Fruit fly (Drosophila melanogaster): ENCODE results near the gene mew.

Gene mew

DNA sequence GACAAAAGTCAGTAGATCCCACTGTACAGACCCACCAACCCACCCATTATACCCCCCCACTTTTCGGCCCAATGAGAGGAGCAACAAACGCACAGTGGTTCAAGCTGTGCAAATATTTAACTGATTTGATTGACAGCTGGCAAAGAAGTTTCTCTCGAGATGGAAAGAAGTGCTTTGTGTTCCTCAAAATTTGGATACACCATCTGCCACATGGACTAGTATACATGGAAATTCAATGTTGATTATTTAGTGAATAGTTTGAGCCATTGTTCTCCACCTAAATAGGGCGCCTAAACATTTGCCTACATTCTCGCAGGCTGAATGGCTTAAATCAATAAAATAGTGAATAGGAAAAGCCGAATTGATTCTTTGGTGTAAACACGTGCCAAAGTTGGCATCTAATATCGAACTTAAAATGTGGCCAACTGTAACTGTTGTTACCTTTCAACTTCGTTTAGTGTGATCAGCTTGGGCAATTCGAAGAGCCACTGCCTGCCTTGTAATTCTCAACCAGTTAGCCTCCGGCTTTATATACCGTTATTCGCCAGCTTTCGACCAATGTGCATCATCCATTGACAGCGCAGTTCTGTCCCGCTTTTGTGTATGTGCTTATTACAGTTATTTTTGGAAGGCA is 23.1 kb upstream of the mew start (continued):
- TF ChIP-seq Dll (GFP tag; IDR thresholded peaks at IDR 0.05; ENCODE audit: partially characterized antibody) (no peak), CG18262 (tag; optimal IDR thresholded peaks at IDR 0.05) (no peak), Hr78 (GFP tag; optimal IDR thresholded peaks at IDR 0.05) (no peak), gro (GFP tag; optimal IDR thresholded peaks at IDR 0.05) (no peak), hkb (optimal IDR thresholded peaks at IDR 0.05) (no peak), hkb (GFP tag; IDR thresholded peaks at IDR 0.05) (no peak), CG12659 (GFP tag; optimal IDR thresholded peaks at IDR 0.05) (no peak), CG2129 (GFP tag; IDR thresholded peaks at IDR 0.05; ENCODE audit: partially characterized antibody) (no peak), ttk (GFP tag; IDR thresholded peaks at IDR 0.05) (no peak), zf30C (GFP tag; optimal IDR thresholded peaks at IDR 0.05) (no peak), luna (GFP tag; optimal IDR thresholded peaks at IDR 0.05) (no peak), CG4617 (GFP tag; optimal IDR thresholded peaks at IDR 0.05; ENCODE audit: borderline replicate concordance) (no peak), CG4730 (GFP tag; IDR thresholded peaks at IDR 0.05) (no peak), chif (GFP tag; optimal IDR thresholded peaks at IDR 0.05) (no peak), schlank (tag; optimal IDR thresholded peaks at IDR 0.05) (no peak), otp (GFP tag; IDR thresholded peaks at IDR 0.05) (no peak), gem (tag; optimal IDR thresholded peaks at IDR 0.05) (peak; percentile 17), CG42726 (GFP tag; IDR thresholded peaks at IDR 0.05; ENCODE audit: partially characterized antibody) (0 out of 2 replicates have a peak, but pooled peaks have one; percentile 9), pum (GFP tag; optimal IDR thresholded peaks at IDR 0.05) (no peak), usp (GFP tag; optimal IDR thresholded peaks at IDR 0.05) (no peak), Mes4 (GFP tag; optimal IDR thresholded peaks at IDR 0.05) (no peak), tio (GFP tag; optimal IDR thresholded peaks at IDR 0.05) (no peak), CG15269 (tag; optimal IDR thresholded peaks at IDR 0.05) (no peak), CG10654 (GFP tag; optimal IDR thresholded peaks at IDR 0.05) (no peak), Bdp1 (GFP tag; optimal IDR thresholded peaks at IDR 0.05) (no peak), CG30020 (tag; optimal IDR thresholded peaks at IDR 0.05) (no peak), ems (GFP tag; optimal IDR thresholded peaks at IDR 0.05) (no peak), jing (GFP tag; optimal IDR thresholded peaks at IDR 0.05) (no peak), CG31365 (tag; optimal IDR thresholded peaks at IDR 0.05) (no peak), mirr (GFP tag; optimal IDR thresholded peaks at IDR 0.05) (no peak), sob (GFP tag; IDR thresholded peaks at IDR 0.05) (no peak)

- TF ChIP-seq Sry-β (GFP tag; optimal IDR thresholded peaks at IDR 0.05): peak; percentile 83
- TF ChIP-seq tna (GFP tag; IDR thresholded peaks at IDR 0.05; ENCODE audit: partially characterized antibody): no peak
- TF ChIP-seq CG31441 (GFP tag; IDR thresholded peaks at IDR 0.05): 0 out of 2 replicates have a peak, but pooled peaks have one; percentile 14
- peak; percentile 33 for TF ChIP-seq CG11504 (tag; optimal IDR thresholded peaks at IDR 0.05)
- TF ChIP-seq dm (GFP tag; optimal IDR thresholded peaks at IDR 0.05): no peak
- TF ChIP-seq CoRest (tag; optimal IDR thresholded peaks at IDR 0.05): peak; percentile 3
- no peak for TF ChIP-seq sug (tag; optimal IDR thresholded peaks at IDR 0.05)
- no peak for TF ChIP-seq CG2889 (GFP tag; IDR thresholded peaks at IDR 0.05)
- TF ChIP-seq CG34376 (GFP tag; optimal IDR thresholded peaks at IDR 0.05): no peak
- TF ChIP-seq row (GFP tag; IDR thresholded peaks at IDR 0.05): peak; percentile 45; the same call in 1 of the 3 replicates
- peak; percentile 10 for TF ChIP-seq nmo (GFP tag; optimal IDR thresholded peaks at IDR 0.05)
- peak; percentile 13 for TF ChIP-seq grau (tag; optimal IDR thresholded peaks at IDR 0.05)
- no peak for TF ChIP-seq az2 (GFP tag; optimal IDR thresholded peaks at IDR 0.05)
- TF ChIP-seq gem (tag; optimal IDR thresholded peaks at IDR 0.05): peak; percentile 15
- TF ChIP-seq CG2678 (tag; optimal IDR thresholded peaks at IDR 0.05): peak; percentile 8
Observed at dm6 chrX:13280738-13281137, 22.4 kb upstream of the mew start.
